Worm (Caenorhabditis elegans) whole organism, early embryonic: ENCODE data around the gene dhhc-4.

Source experiments
- B0310.2 ChIP-seq: sonication (generic microtip); optimal IDR thresholded peaks from 2 replicates; lab custom pipeline; 2016; ENCODE audit warnings: mild to moderate bottlenecking, missing genetic modification characterization, missing compliant biosample characterization
- aly-1 ChIP-seq: sonication (generic microtip); optimal IDR thresholded peaks from 2 replicates; lab custom pipeline; 2016; ENCODE audit warnings: missing genetic modification characterization, missing compliant biosample characterization
- ama-1 ChIP-seq: fragments of 150-350 bp; optimal IDR thresholded peaks from 2 replicates; lab custom pipeline; 2014
- ceh-13 ChIP-seq: fragments of 200-800 bp; sonication (Bioruptor generic); optimal IDR thresholded peaks from 2 replicates; lab custom pipeline; 2018; ENCODE audit warnings: mild to moderate bottlenecking, missing genetic modification characterization, missing compliant biosample characterization
- ceh-36 ChIP-seq: sonication (generic microtip); optimal IDR thresholded peaks from 2 replicates; lab custom pipeline; 2016; ENCODE audit warnings: missing genetic modification characterization, inconsistent platforms, missing compliant biosample characterization
- flt-1 ChIP-seq: fragments of 200-800 bp; sonication (Bioruptor generic); IDR thresholded peaks from 2 replicates; pipeline ENCODE4 v1.3.6; 2022; ENCODE audit warnings: missing genetic modification characterization, missing compliant biosample characterization
- hmbx-1 ChIP-seq: sonication (generic microtip); optimal IDR thresholded peaks from 2 replicates; lab custom pipeline; 2016; ENCODE audit warnings: mild to moderate bottlenecking, missing genetic modification characterization, missing compliant biosample characterization
- hmg-4 ChIP-seq: fragments of 200-800 bp; sonication (Bioruptor generic); optimal IDR thresholded peaks from 2 replicates; lab custom pipeline; 2018; ENCODE audit warnings: mild to moderate bottlenecking, missing genetic modification characterization, missing compliant biosample characterization
- hnd-1 ChIP-seq: sonication (generic microtip); optimal IDR thresholded peaks from 2 replicates; lab custom pipeline; 2016; ENCODE audit warnings: missing genetic modification characterization, missing compliant biosample characterization
- pes-1 ChIP-seq: fragments of 200-800 bp; sonication (Bioruptor generic); IDR thresholded peaks from 2 replicates; pipeline ENCODE4 v1.3.6; 2022; ENCODE audit warnings: missing genetic modification reagents, missing genetic modification characterization, missing compliant biosample characterization
- sea-1 ChIP-seq: fragments of 200-800 bp; sonication (Bioruptor generic); conservative IDR thresholded peaks from 2 replicates; pipeline ENCODE4 v1.3.6; 2022; ENCODE audit warnings: missing genetic modification characterization, missing compliant biosample characterization
- tbx-11 ChIP-seq: fragments of 200-800 bp; sonication (Bioruptor generic); IDR thresholded peaks from 2 replicates; pipeline ENCODE4 v1.3.6; 2022; ENCODE audit warnings: missing genetic modification characterization, missing compliant biosample characterization
- tbx-37 ChIP-seq: fragments of 200-800 bp; sonication (Bioruptor generic); conservative IDR thresholded peaks from 2 replicates; pipeline ENCODE4 v1.3.6; 2022; ENCODE audit warnings: missing genetic modification reagents, missing genetic modification characterization, missing compliant biosample characterization
- tra-4 ChIP-seq: sonication (generic microtip); optimal IDR thresholded peaks from 2 replicates; lab custom pipeline; 2017; ENCODE audit warnings: missing genetic modification characterization, missing compliant biosample characterization

DNA sequence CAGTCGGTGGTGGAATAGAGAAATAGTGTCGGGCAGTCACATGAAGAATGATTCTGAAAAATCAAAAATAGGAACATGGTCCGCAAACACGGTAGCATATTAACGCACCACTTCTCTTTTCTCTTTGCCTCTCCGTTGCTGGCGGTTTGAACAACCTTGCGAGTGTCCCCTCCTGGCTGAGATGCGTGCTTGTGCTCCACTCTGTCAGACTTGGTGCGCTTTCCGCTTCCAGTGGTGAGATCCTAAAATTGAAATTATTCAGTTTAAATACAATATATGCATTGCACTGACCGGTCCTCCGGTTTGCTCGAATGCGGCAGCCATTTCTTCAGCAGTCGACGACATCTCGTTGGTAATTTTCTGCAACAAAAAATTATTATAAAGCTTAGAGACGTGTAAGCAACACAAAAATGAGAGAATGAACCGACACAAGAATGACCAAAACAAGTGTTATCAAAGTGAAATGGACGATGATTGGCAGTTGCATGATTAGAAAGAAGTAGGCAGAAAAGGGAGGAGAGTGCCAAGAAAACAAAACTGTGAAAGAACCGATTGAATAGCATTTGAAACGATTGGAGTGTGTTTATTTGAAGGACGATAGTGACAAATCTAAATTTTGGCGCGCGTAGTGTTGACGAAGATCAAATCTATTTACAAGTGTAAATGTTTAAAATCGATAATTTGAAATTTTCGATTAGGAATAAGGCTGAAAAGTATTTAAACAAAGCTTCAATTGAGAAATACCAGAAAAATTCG, 42.3 kb downstream of the dhhc-4 start, which contains the start of gene ZK632.9:
- no peak for TF ChIP-seq B0310.2 (tag; lab: Kevin White, UChicago)
- no peak for TF ChIP-seq hnd-1
- no peak for TF ChIP-seq hmbx-1
- no peak for TF ChIP-seq flt-1
- TF ChIP-seq tbx-11 = no peak
- no peak for TF ChIP-seq hmg-4
- TF ChIP-seq tra-4 (tag; lab: Kevin White, UChicago) = no peak
- no peak for TF ChIP-seq ama-1 (lab: Kevin White, UChicago)
- no peak for TF ChIP-seq sea-1
- no peak for TF ChIP-seq aly-1 (tag; lab: Kevin White, UChicago)
- no peak for TF ChIP-seq ceh-36 (tag; lab: Kevin White, UChicago)
- no peak for TF ChIP-seq tbx-37 (GFP tag; lab: Robert Waterston, UW)
- no peak for TF ChIP-seq pes-1
- no peak for TF ChIP-seq ceh-13 (GFP tag; lab: Kevin White, UChicago)
